Fruit fly (Drosophila melanogaster) whole organism, prepupa: ENCODE data around the gene sit.

Experiments used
- CG16779 ChIP-seq: fragments of 200-800 bp; sonication (Bioruptor generic); optimal IDR thresholded peaks from 3 replicates; lab custom pipeline; 2017; ENCODE audit warnings: missing biosample characterization, mild to moderate bottlenecking, missing genetic modification characterization
- CG8119 ChIP-seq: fragments of 200-800 bp; sonication (Bioruptor generic); IDR thresholded peaks from 3 replicates; pipeline ENCODE4 v1.3.6; 2022; ENCODE audit warnings: missing biosample characterization, missing genetic modification characterization
- vri ChIP-seq: fragments of 200-800 bp; sonication (Bioruptor generic); optimal IDR thresholded peaks from 3 replicates; lab custom pipeline; 2016; ENCODE audit warnings: missing biosample characterization, mild to moderate bottlenecking, missing genetic modification characterization

DNA sequence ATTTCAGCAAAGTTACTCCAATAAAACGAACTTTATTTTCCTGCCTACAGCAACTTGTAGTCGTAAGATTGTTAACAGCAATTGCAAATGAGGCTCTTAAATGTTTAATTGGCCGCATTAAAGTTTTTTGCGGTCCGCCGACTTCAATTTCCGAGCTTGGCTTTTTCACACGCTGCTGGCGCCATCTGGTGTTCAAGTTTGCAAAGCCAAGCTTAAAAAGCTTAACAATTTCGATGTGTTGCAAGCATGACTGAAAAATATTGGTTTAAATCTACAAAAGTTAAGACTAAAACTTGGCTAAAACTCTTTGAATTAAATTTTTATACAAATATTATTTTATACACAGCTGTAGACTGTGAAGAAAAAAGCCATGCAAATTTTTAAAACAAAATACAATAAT lies 2.3 kb upstream of the sit start:
- no peak for TF ChIP-seq CG16779 (tag; lab: Kevin White, UChicago)
- no peak for TF ChIP-seq CG8119 (GFP tag; lab: Robert Waterston, UW)
- TF ChIP-seq vri (GFP tag; lab: Kevin White, UChicago): no peak
